Fruit fly (Drosophila melanogaster) whole organism, embryonic: Measurements from ENCODE around the gene Spx.

Experiments used
- BtbVII ChIP-seq: fragments of 200-800 bp; sonication (Bioruptor generic); optimal IDR thresholded peaks from 3 replicates; lab custom pipeline; 2017; ENCODE audit warnings: missing biosample characterization, mild to moderate bottlenecking, missing genetic modification characterization
- CG10321 ChIP-seq: fragments of 200-800 bp; sonication (Bioruptor generic); IDR thresholded peaks from 2 replicates; pipeline ENCODE4 v1.3.6; 2022; ENCODE audit warnings: missing biosample characterization, missing genetic modification characterization
- CG11695 ChIP-seq: fragments of 200-800 bp; sonication (Bioruptor generic); IDR thresholded peaks from 3 replicates; pipeline ENCODE4 v1.3.6; 2022; ENCODE audit warnings: missing biosample characterization, missing genetic modification characterization
- CG12744 ChIP-seq: fragments of 200-800 bp; sonication (Bioruptor generic); optimal IDR thresholded peaks from 2 replicates; lab custom pipeline; 2016; ENCODE audit warnings: missing biosample characterization, missing genetic modification characterization
- CG12769 ChIP-seq: fragments of 200-800 bp; sonication (Bioruptor generic); optimal IDR thresholded peaks from 2 replicates; lab custom pipeline; 2019; ENCODE audit warnings: missing biosample characterization, mild to moderate bottlenecking, missing genetic modification characterization, moderate library complexity
- CG12942 ChIP-seq: fragments of 200-800 bp; sonication (Bioruptor generic); optimal IDR thresholded peaks from 3 replicates; lab custom pipeline; 2016; ENCODE audit warnings: missing biosample characterization, missing genetic modification characterization
- CG13296 ChIP-seq: fragments of 200-800 bp; sonication (Bioruptor generic); optimal IDR thresholded peaks from 3 replicates; lab custom pipeline; 2018; ENCODE audit warnings: missing biosample characterization, mild to moderate bottlenecking, missing genetic modification characterization
- CG15011 ChIP-seq: fragments of 200-800 bp; sonication (Bioruptor generic); optimal IDR thresholded peaks from 3 replicates; lab custom pipeline; 2018; ENCODE audit warnings: missing biosample characterization, mild to moderate bottlenecking, missing genetic modification characterization
- CG2202 ChIP-seq: fragments of 200-800 bp; sonication (Bioruptor generic); optimal IDR thresholded peaks from 2 replicates; lab custom pipeline; 2018; ENCODE audit warnings: missing biosample characterization, mild to moderate bottlenecking, missing genetic modification characterization
- CG2889 ChIP-seq: fragments of 200-800 bp; sonication (Bioruptor generic); IDR thresholded peaks from 3 replicates; pipeline ENCODE4 v1.3.6; 2022; ENCODE audit warnings: missing biosample characterization, missing genetic modification characterization
- CG31365 ChIP-seq: fragments of 200-800 bp; sonication (Bioruptor generic); optimal IDR thresholded peaks from 2 replicates; lab custom pipeline; 2018; ENCODE audit warnings: missing biosample characterization, mild to moderate bottlenecking, missing genetic modification characterization
- CG31388 ChIP-seq: fragments of 200-800 bp; sonication (Bioruptor generic); optimal IDR thresholded peaks from 2 replicates; lab custom pipeline; 2016; ENCODE audit warnings: missing biosample characterization, missing genetic modification characterization
- CG33557 ChIP-seq: fragments of 200-800 bp; sonication (Bioruptor generic); optimal IDR thresholded peaks from 2 replicates; lab custom pipeline; 2019; ENCODE audit warnings: missing biosample characterization, mild to moderate bottlenecking, missing genetic modification characterization, moderate library complexity
- CG3838 ChIP-seq: fragments of 200-800 bp; sonication (Bioruptor generic); optimal IDR thresholded peaks from 3 replicates; lab custom pipeline; 2016; ENCODE audit warnings: missing biosample characterization, missing genetic modification characterization
- CG6813 ChIP-seq: fragments of 200-800 bp; sonication (Bioruptor generic); optimal IDR thresholded peaks from 2 replicates; lab custom pipeline; 2017; ENCODE audit warnings: missing biosample characterization, missing genetic modification characterization, mild to moderate bottlenecking, moderate library complexity, missing genetic modification reagents
- CG7357 ChIP-seq: fragments of 200-800 bp; sonication (Bioruptor generic); IDR thresholded peaks from 3 replicates; pipeline ENCODE4 v1.3.6; 2022; ENCODE audit warnings: missing biosample characterization, missing genetic modification characterization
- CG7839 ChIP-seq: fragments of 200-800 bp; sonication (Bioruptor generic); optimal IDR thresholded peaks from 3 replicates; lab custom pipeline; 2018; ENCODE audit warnings: missing biosample characterization, mild to moderate bottlenecking, missing genetic modification characterization, moderate library complexity
- CrebB ChIP-seq: fragments of 200-800 bp; sonication (Bioruptor generic); optimal IDR thresholded peaks from 3 replicates; lab custom pipeline; 2018; ENCODE audit warnings: missing biosample characterization, mild to moderate bottlenecking, missing genetic modification characterization
- Dip3 ChIP-seq: fragments of 200-800 bp; sonication (Bioruptor generic); optimal IDR thresholded peaks from 3 replicates; lab custom pipeline; 2016; ENCODE audit warnings: missing biosample characterization, missing genetic modification characterization
- ERR ChIP-seq: fragments of 200-800 bp; sonication (Bioruptor generic); optimal IDR thresholded peaks from 2 replicates; lab custom pipeline; 2016; ENCODE audit warnings: missing biosample characterization, missing genetic modification characterization
- Ets97D ChIP-seq: fragments of 200-800 bp; sonication (Bioruptor generic); optimal IDR thresholded peaks from 3 replicates; lab custom pipeline; 2016; ENCODE audit warnings: missing biosample characterization, missing genetic modification characterization
- Fer1 ChIP-seq: fragments of 200-800 bp; sonication (Bioruptor generic); optimal IDR thresholded peaks from 2 replicates; lab custom pipeline; 2017; ENCODE audit warnings: missing biosample characterization, mild to moderate bottlenecking, missing genetic modification characterization
- Fer3 ChIP-seq: fragments of 200-800 bp; sonication (Bioruptor generic); optimal IDR thresholded peaks from 2 replicates; lab custom pipeline; 2018; ENCODE audit warnings: missing biosample characterization, mild to moderate bottlenecking, missing genetic modification characterization, moderate library complexity
- Hand ChIP-seq: fragments of 200-800 bp; sonication (Bioruptor generic); optimal IDR thresholded peaks from 2 replicates; lab custom pipeline; 2017; ENCODE audit warnings: mild to moderate bottlenecking, missing biosample characterization, missing genetic modification reagents, missing genetic modification characterization
- Hmr ChIP-seq: fragments of 200-800 bp; sonication (Bioruptor generic); optimal IDR thresholded peaks from 3 replicates; lab custom pipeline; 2017; ENCODE audit warnings: mild to moderate bottlenecking, missing biosample characterization, missing genetic modification reagents, missing genetic modification characterization
- MESR4 ChIP-seq: fragments of 200-800 bp; sonication (Bioruptor generic); optimal IDR thresholded peaks from 2 replicates; lab custom pipeline; 2018; ENCODE audit warnings: missing biosample characterization, mild to moderate bottlenecking, missing genetic modification characterization, moderate library complexity
- NC2α ChIP-seq: fragments of 200-800 bp; sonication (Bioruptor generic); optimal IDR thresholded peaks from 2 replicates; lab custom pipeline; 2016; ENCODE audit warnings: missing biosample characterization, missing genetic modification characterization
- Opbp ChIP-seq: fragments of 200-800 bp; sonication (Bioruptor generic); IDR thresholded peaks from 3 replicates; pipeline ENCODE4 v1.3.6; 2022; ENCODE audit warnings: missing biosample characterization, missing genetic modification characterization; ENCODE audit not compliant: partially characterized antibody
- Rx ChIP-seq: fragments of 200-800 bp; sonication (Bioruptor generic); IDR thresholded peaks from 2 replicates; pipeline ENCODE4 v1.3.6; 2022; ENCODE audit warnings: missing biosample characterization, missing genetic modification characterization
- Trl ChIP-seq, 3 experiments: fragments of >200 bp in 2 of 3; fragments of 200-800 bp in 1 of 3; sonication (Bioruptor generic) in 1 of 3; optimal IDR thresholded peaks; 2 replicates in 1 of 3; 3 replicates in 2 of 3; lab custom pipeline; 2016 to 2017; ENCODE audit warnings: missing biosample characterization in 1 of 3, missing genetic modification characterization in 1 of 3
- Xbp1 ChIP-seq: fragments of 200-800 bp; sonication (Bioruptor generic); optimal IDR thresholded peaks from 3 replicates; lab custom pipeline; 2016; ENCODE audit warnings: missing biosample characterization, mild to moderate bottlenecking, missing genetic modification characterization
- Xrp1 ChIP-seq: fragments of 200-800 bp; sonication (Bioruptor generic); IDR thresholded peaks from 2 replicates; pipeline ENCODE4 v1.3.6; 2022; ENCODE audit warnings: missing biosample characterization, missing genetic modification characterization
- cg ChIP-seq: fragments of 200-800 bp; sonication (Bioruptor generic); optimal IDR thresholded peaks from 3 replicates; lab custom pipeline; 2019; ENCODE audit warnings: missing biosample characterization, mild to moderate bottlenecking, missing genetic modification characterization, moderate library complexity
- eve ChIP-seq, 2 experiments: fragments of >200 bp; optimal IDR thresholded peaks; 2 replicates each; lab custom pipeline; 2017; ENCODE audit warnings: missing biosample characterization in 2 of 2, missing genetic modification characterization in 2 of 2
- gce ChIP-seq: fragments of 200-800 bp; sonication (Bioruptor generic); IDR thresholded peaks from 3 replicates; pipeline ENCODE4 v1.3.6; 2022; ENCODE audit warnings: missing biosample characterization, missing genetic modification characterization
- gsb ChIP-seq: fragments of 200-800 bp; sonication (Bioruptor generic); IDR thresholded peaks from 2 replicates; pipeline ENCODE4 v1.3.6; 2022; ENCODE audit warnings: missing biosample characterization, missing genetic modification characterization
- h ChIP-seq: fragments of >200 bp; optimal IDR thresholded peaks from 2 replicates; lab custom pipeline; 2017
- hkb ChIP-seq, 2 experiments: fragments of 200-800 bp in 1 of 2; fragments of >200 bp in 1 of 2; sonication (Bioruptor generic) in 1 of 2; IDR thresholded peaks in 1 of 2; optimal IDR thresholded peaks in 1 of 2; 2 replicates each; pipeline versions ENCODE4 v1.3.6 to Lab custom; 2017 to 2022; ENCODE audit warnings: missing biosample characterization in 1 of 2, missing genetic modification characterization in 1 of 2
- jumu ChIP-seq: fragments of 200-800 bp; sonication (Bioruptor generic); optimal IDR thresholded peaks from 3 replicates; lab custom pipeline; 2016; ENCODE audit warnings: missing biosample characterization, missing genetic modification characterization
- lov ChIP-seq, 2 experiments: fragments of 200-800 bp in 1 of 2; fragments of >200 bp in 1 of 2; sonication (Bioruptor generic) in 1 of 2; IDR thresholded peaks in 1 of 2; optimal IDR thresholded peaks in 1 of 2; 2 replicates in 1 of 2; 3 replicates in 1 of 2; pipeline versions ENCODE4 v1.3.6 to Lab custom; 2017 to 2022; ENCODE audit warnings: missing biosample characterization in 1 of 2, missing genetic modification characterization in 1 of 2
- pan ChIP-seq, 4 experiments: fragments of >200 bp in 3 of 4; fragments of 200-800 bp in 1 of 4; sonication (Bioruptor generic) in 1 of 4; optimal IDR thresholded peaks in 3 of 4; IDR thresholded peaks in 1 of 4; 2 replicates each; pipeline versions ENCODE4 v1.3.6 to Lab custom; 2017 to 2022; ENCODE audit warnings: missing biosample characterization in 2 of 4, missing genetic modification characterization in 2 of 4, mixed read lengths in 1 of 4
- peb ChIP-seq: fragments of 200-800 bp; sonication (Bioruptor generic); IDR thresholded peaks from 2 replicates; pipeline ENCODE4 v1.3.6; 2022; ENCODE audit warnings: missing biosample characterization, missing genetic modification characterization
- pnt ChIP-seq: fragments of 200-800 bp; sonication (Bioruptor generic); optimal IDR thresholded peaks from 3 replicates; lab custom pipeline; 2016; ENCODE audit warnings: missing biosample characterization, missing genetic modification characterization
- pzg ChIP-seq: fragments of 200-800 bp; sonication (Bioruptor generic); optimal IDR thresholded peaks from 3 replicates; lab custom pipeline; 2018; ENCODE audit warnings: missing biosample characterization, mild to moderate bottlenecking, missing genetic modification characterization, moderate library complexity
- salm ChIP-seq: fragments of 200-800 bp; sonication (Bioruptor generic); optimal IDR thresholded peaks from 2 replicates; lab custom pipeline; 2018; ENCODE audit warnings: missing biosample characterization, mild to moderate bottlenecking, missing genetic modification characterization
- slbo ChIP-seq: fragments of 200-800 bp; sonication (Bioruptor generic); IDR thresholded peaks from 2 replicates; pipeline ENCODE4 v1.3.6; 2022; ENCODE audit warnings: missing biosample characterization, missing genetic modification characterization
- sug ChIP-seq: fragments of 200-800 bp; optimal IDR thresholded peaks from 2 replicates; lab custom pipeline; 2019; ENCODE audit warnings: missing biosample characterization, mild to moderate bottlenecking, missing genetic modification characterization, moderate library complexity
- tio ChIP-seq: fragments of 200-800 bp; sonication (Bioruptor generic); optimal IDR thresholded peaks from 2 replicates; lab custom pipeline; 2017; ENCODE audit warnings: missing biosample characterization, missing genetic modification characterization, inconsistent platforms
- vfl ChIP-seq: fragments of 200-800 bp; sonication (Bioruptor generic); optimal IDR thresholded peaks from 2 replicates; lab custom pipeline; 2016; ENCODE audit warnings: missing biosample characterization, missing genetic modification characterization
- zfh2 ChIP-seq: fragments of 200-800 bp; sonication (Bioruptor generic); optimal IDR thresholded peaks from 2 replicates; lab custom pipeline; 2016; ENCODE audit warnings: missing biosample characterization, missing genetic modification characterization

Gene Spx

dm6 chrX:6260900-6261299, 5.3 kb downstream of the Spx start, which contains the start of gene Josd (continued):
- TF ChIP-seq gsb (no peak), CG11695 (GFP tag; lab: Robert Waterston, UW) (no peak), Rx (GFP tag; lab: Robert Waterston, UW) (no peak), CG12942 (GFP tag; lab: Kevin White, UChicago) (no peak), h (lab: Kevin White, UChicago) (no peak), Trl (optimal IDR thresholded peaks at IDR 0.05; lab: Kevin White, UChicago) (no peak), Trl (GFP tag; optimal IDR thresholded peaks at IDR 0.05; lab: Kevin White, UChicago) (no peak), pan (optimal IDR thresholded peaks at IDR 0.05; lab: Kevin White, UChicago) (no peak), pan (GFP tag; optimal IDR thresholded peaks at IDR 0.05 in 1 of 2, IDR thresholded peaks at IDR 0.05 in 1 of 2) (no peak), jumu (GFP tag; lab: Kevin White, UChicago) (no peak), slbo (GFP tag; lab: Robert Waterston, UW) (no peak), lov (optimal IDR thresholded peaks at IDR 0.05; lab: Kevin White, UChicago) (no peak), lov (GFP tag; IDR thresholded peaks at IDR 0.05; lab: Robert Waterston, UW) (no peak), gce (GFP tag; lab: Robert Waterston, UW) (no peak), CG6813 (GFP tag; lab: Kevin White, UChicago) (no peak), pnt (GFP tag; lab: Kevin White, UChicago) (no peak), CG10321 (GFP tag; lab: Robert Waterston, UW) (no peak), CG2202 (tag; lab: Kevin White, UChicago) (no peak), CG31388 (no peak), CrebB (no peak), CG33557 (GFP tag; lab: Kevin White, UChicago) (no peak), Hand (no peak), Fer3 (tag; lab: Kevin White, UChicago) (no peak), Xbp1 (GFP tag; lab: Kevin White, UChicago) (no peak), peb (GFP tag; lab: Robert Waterston, UW) (no peak), CG15011 (no peak), Hmr (peak; percentile 27), eve (GFP tag; optimal IDR thresholded peaks at IDR 0.05; lab: Kevin White, UChicago) (no peak), CG2889 (GFP tag; lab: Robert Waterston, UW) (no peak), Ets97D (GFP tag; lab: Kevin White, UChicago) (peak; percentile 31), Fer1 (GFP tag; lab: Kevin White, UChicago) (peak; percentile 3), cg (GFP tag; lab: Kevin White, UChicago) (no peak), ERR (GFP tag; lab: Kevin White, UChicago) (no peak), CG12744 (no peak), vfl (GFP tag; lab: Kevin White, UChicago) (no peak), CG7357 (no peak), hkb (optimal IDR thresholded peaks at IDR 0.05; lab: Kevin White, UChicago) (no peak), hkb (GFP tag; IDR thresholded peaks at IDR 0.05; lab: Robert Waterston, UW) (no peak), tio (GFP tag; lab: Kevin White, UChicago) (no peak), BtbVII (GFP tag; lab: Kevin White, UChicago) (no peak), Dip3 (GFP tag; lab: Kevin White, UChicago) (no peak), salm (tag; lab: Kevin White, UChicago) (no peak), NC2α (GFP tag; lab: Kevin White, UChicago) (no peak), zfh2 (no peak), CG31365 (tag; lab: Kevin White, UChicago) (no peak), Opbp (peak; percentile 85), CG12769 (tag; lab: Kevin White, UChicago) (no peak), sug (peak; percentile 11), CG7839 (no peak), CG3838 (GFP tag; lab: Kevin White, UChicago) (no peak), MESR4 (GFP tag; lab: Kevin White, UChicago) (peak; percentile 24), pzg (GFP tag; lab: Kevin White, UChicago) (peak; percentile 51), Xrp1 (no peak), CG13296 (GFP tag; lab: Kevin White, UChicago) (no peak)
